Fruit fly (Drosophila melanogaster): ENCODE measurements around the gene Fdx2.

DNA sequence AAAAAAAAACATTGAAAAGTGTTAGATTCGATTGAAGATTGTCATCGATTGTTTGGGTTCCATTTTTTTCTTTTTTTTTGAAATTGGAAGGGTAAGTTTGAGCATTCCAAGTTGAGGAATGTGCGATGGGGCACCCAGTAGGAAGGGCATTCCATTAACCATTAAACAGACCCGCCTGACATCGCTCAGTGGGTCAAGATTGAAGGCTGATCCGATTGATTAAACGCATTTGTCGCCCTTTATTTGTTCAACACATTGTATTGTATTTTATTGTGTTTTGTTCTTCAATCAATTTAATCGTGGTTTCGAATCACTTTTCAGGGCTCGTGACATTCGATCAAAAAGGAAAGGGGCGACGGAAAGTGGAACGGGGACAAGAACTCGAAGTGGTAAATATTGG is 48.8 kb downstream of the Fdx2 start:
- TF ChIP-seq Snoo (tag; optimal IDR thresholded peaks at IDR 0.05) = no peak
- no peak for TF ChIP-seq EcR (GFP tag; optimal IDR thresholded peaks at IDR 0.05)
- TF ChIP-seq gl (tag; optimal IDR thresholded peaks at IDR 0.05) = no peak
- no peak for TF ChIP-seq CG8159 (tag; optimal IDR thresholded peaks at IDR 0.05)
- TF ChIP-seq CG13204 (GFP tag; optimal IDR thresholded peaks at IDR 0.05) = no peak
- TF ChIP-seq CG15710 (tag; optimal IDR thresholded peaks at IDR 0.05) = no peak
- TF ChIP-seq Pif1A (GFP tag; optimal IDR thresholded peaks at IDR 0.05) = no peak
- no peak for TF ChIP-seq CG9948 (tag; optimal IDR thresholded peaks at IDR 0.05)
- no peak for TF ChIP-seq D1 (tag; optimal IDR thresholded peaks at IDR 0.05)
- TF ChIP-seq CG14655 (GFP tag; optimal IDR thresholded peaks at IDR 0.05) = no peak
- TF ChIP-seq CG17806 (tag; optimal IDR thresholded peaks at IDR 0.05) = no peak
- TF ChIP-seq CG32121 (GFP tag; IDR thresholded peaks at IDR 0.05) = no peak
